Fruit fly (Drosophila melanogaster) whole organism: ENCODE results near the gene CG1273.

Experiments
- CG8478 ChIP-seq: fragments of >200 bp; optimal IDR thresholded peaks from 2 replicates; lab custom pipeline; 2018; ENCODE audit warnings: inconsistent platforms
- Dll ChIP-seq: fragments of >200 bp; optimal IDR thresholded peaks from 2 replicates; lab custom pipeline; 2017
- EcR ChIP-seq, 2 experiments: fragments of >200 bp; optimal IDR thresholded peaks; 2 replicates each; lab custom pipeline; 2017; ENCODE audit warnings: missing biosample characterization in 2 of 2, missing genetic modification characterization in 2 of 2, missing genetic modification reagents in 2 of 2
- pan ChIP-seq: fragments of >200 bp; optimal IDR thresholded peaks from 2 replicates; lab custom pipeline; 2017
- usp ChIP-seq: fragments of >200 bp; optimal IDR thresholded peaks from 2 replicates; lab custom pipeline; 2017; ENCODE audit warnings: missing biosample characterization, missing genetic modification characterization, mixed read lengths

DNA sequence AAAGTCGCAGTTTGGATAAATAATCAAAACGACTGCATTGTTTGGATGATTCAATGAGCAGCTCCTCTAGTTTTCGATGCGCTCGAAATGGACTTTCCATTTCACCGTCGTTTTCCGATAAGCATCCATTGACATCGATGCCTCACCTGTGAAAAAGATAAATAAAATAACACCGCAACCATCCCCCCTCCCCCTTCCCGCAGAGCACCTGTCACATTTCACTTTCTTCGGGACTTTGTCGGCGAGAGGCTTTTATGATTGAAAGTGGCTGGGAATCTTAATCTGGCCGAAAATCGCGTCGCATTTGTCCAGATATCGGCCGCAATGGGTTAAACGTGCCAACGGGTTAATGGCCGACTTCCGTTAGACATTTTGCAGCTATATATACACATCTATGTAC lies 5.7 kb downstream of the CG1273 start:
- TF ChIP-seq EcR (GFP tag; optimal IDR thresholded peaks at IDR 0.05; lab: Kevin White, UChicago) (no peak), Dll (no peak), usp (GFP tag; lab: Kevin White, UChicago) (no peak), CG8478 (lab: Kevin White, UChicago) (no peak), pan (lab: Kevin White, UChicago) (no peak)
